Fruit fly (Drosophila melanogaster): ENCODE results near the gene His2Av.
A peak's percentile ranks its signal among the peaks of the same experiment; 100 is the strongest.

The His2Av gene

dm6 chr3R:26853699-26854098 lies 13.0 kb upstream of the His2Av start (continued):
- TF ChIP-seq Hr78 (GFP tag; optimal IDR thresholded peaks at IDR 0.05) (no peak), Hr3 (GFP tag; optimal IDR thresholded peaks at IDR 0.05) (no peak), unpg (GFP tag; optimal IDR thresholded peaks at IDR 0.05) (peak; percentile 17), kay (GFP tag; optimal IDR thresholded peaks at IDR 0.05) (no peak), CG13894 (tag; optimal IDR thresholded peaks at IDR 0.05) (no peak), MTF-1 (GFP tag; optimal IDR thresholded peaks at IDR 0.05; ENCODE audit: borderline replicate concordance) (no peak), Meics (GFP tag; optimal IDR thresholded peaks at IDR 0.05) (peak; percentile 21), Lim3 (GFP tag; IDR thresholded peaks at IDR 0.05) (no peak), Vsx1 (GFP tag; optimal IDR thresholded peaks at IDR 0.05) (no peak), Side (GFP tag; optimal IDR thresholded peaks at IDR 0.05) (no peak), schlank (tag; optimal IDR thresholded peaks at IDR 0.05) (no peak), CkIIα-i1 (GFP tag; IDR thresholded peaks at IDR 0.05) (no peak), CG16863 (GFP tag; optimal IDR thresholded peaks at IDR 0.05) (peak; percentile 26), CG7556 (GFP tag; optimal IDR thresholded peaks at IDR 0.05) (peak; percentile 10), CG5953 (GFP tag; IDR thresholded peaks at IDR 0.05) (no peak), psq (GFP tag; optimal IDR thresholded peaks at IDR 0.05) (no peak), Adf1 (GFP tag; IDR thresholded peaks at IDR 0.05) (no peak), crol (GFP tag; IDR thresholded peaks at IDR 0.05) (peak; percentile 21; the same call in 1 of the 2 replicates), CG14014 (GFP tag; IDR thresholded peaks at IDR 0.05) (peak; percentile 45; the same call in 1 of the 2 replicates), CG8765 (GFP tag; IDR thresholded peaks at IDR 0.05) (no peak), CG17328 (GFP tag; IDR thresholded peaks at IDR 0.05) (0 out of 2 replicates have a peak, but pooled peaks have one; percentile 7), HLH54F (GFP tag; optimal IDR thresholded peaks at IDR 0.05) (peak; percentile 12), CG11504 (tag; optimal IDR thresholded peaks at IDR 0.05) (peak; percentile 25), CG34422 (GFP tag; IDR thresholded peaks at IDR 0.05) (peak; percentile 38; the same call in 1 of the 3 replicates), CG34224 (GFP tag; IDR thresholded peaks at IDR 0.05; ENCODE audit: partially characterized antibody) (no peak), Rx (GFP tag; IDR thresholded peaks at IDR 0.05) (0 out of 2 replicates have a peak, but pooled peaks have one; percentile 11), Lpt (GFP tag; optimal IDR thresholded peaks at IDR 0.05) (no peak), lab (GFP tag; optimal IDR thresholded peaks at IDR 0.05) (peak; percentile 50), zen2 (GFP tag; IDR thresholded peaks at IDR 0.05; ENCODE audit: partially characterized antibody) (no peak), Optix (GFP tag; IDR thresholded peaks at IDR 0.05) (0 out of 3 replicates have a peak, but pooled peaks have one; percentile 9), Pdp1 (GFP tag; optimal IDR thresholded peaks at IDR 0.05) (no peak), CG9932 (GFP tag; IDR thresholded peaks at IDR 0.05) (peak; percentile 59), ranshi (GFP tag; IDR thresholded peaks at IDR 0.05) (0 out of 2 replicates have a peak, but pooled peaks have one; percentile 40), Ptx1 (GFP tag; IDR thresholded peaks at IDR 0.05) (peak; percentile 49), lmd (GFP tag; IDR thresholded peaks at IDR 0.05) (peak; percentile 43; the same call in 1 of the 2 replicates), Mes4 (GFP tag; optimal IDR thresholded peaks at IDR 0.05) (no peak), HLH3B (GFP tag; IDR thresholded peaks at IDR 0.05) (0 out of 2 replicates have a peak, but pooled peaks have one; percentile 27), CG10209 (GFP tag; optimal IDR thresholded peaks at IDR 0.05) (peak; percentile 5), tgo (GFP tag; IDR thresholded peaks at IDR 0.05) (peak; percentile 48; the same call in 1 of the 3 replicates), CG17359 (tag; optimal IDR thresholded peaks at IDR 0.05) (no peak), Taf1 (GFP tag; IDR thresholded peaks at IDR 0.05) (0 out of 2 replicates have a peak, but pooled peaks have one; percentile 13), ttk (GFP tag; IDR thresholded peaks at IDR 0.05) (peak; percentile 30; the same call in 1 of the 2 replicates), chn (GFP tag; optimal IDR thresholded peaks at IDR 0.05) (peak; percentile 17), mld (GFP tag; IDR thresholded peaks at IDR 0.05; ENCODE audit: partially characterized antibody) (no peak), Oaz (GFP tag; IDR thresholded peaks at IDR 0.05) (0 out of 2 replicates have a peak, but pooled peaks have one; percentile 16), CG9609 (GFP tag; optimal IDR thresholded peaks at IDR 0.05) (no peak), fd3F (GFP tag; optimal IDR thresholded peaks at IDR 0.05) (no peak), CG12391 (tag; optimal IDR thresholded peaks at IDR 0.05) (no peak), gem (tag; optimal IDR thresholded peaks at IDR 0.05) (peak; percentile 39), CG8944 (GFP tag; optimal IDR thresholded peaks at IDR 0.05) (peak; percentile 1)
